Worm (Caenorhabditis elegans) whole organism, mixed stage, embryonic: ENCODE data around the gene R04E5.7.

Source experiments
- bed-3 ChIP-seq: fragments of 200-800 bp; sonication (Bioruptor generic); optimal IDR thresholded peaks from 3 replicates; lab custom pipeline; 2018; ENCODE audit warnings: mild to moderate bottlenecking, missing genetic modification characterization, moderate library complexity, missing compliant biosample characterization
- blmp-1 ChIP-seq: fragments of 150-350 bp; optimal IDR thresholded peaks from 2 replicates; lab custom pipeline; 2014; ENCODE audit warnings: missing biosample characterization, missing genetic modification characterization
- ceh-39 ChIP-seq: fragments of 150-350 bp; optimal IDR thresholded peaks from 2 replicates; lab custom pipeline; 2014; ENCODE audit warnings: missing biosample characterization, missing genetic modification characterization
- ceh-43 ChIP-seq: fragments of 200-800 bp; sonication (Bioruptor generic); optimal IDR thresholded peaks from 2 replicates; lab custom pipeline; 2018; ENCODE audit warnings: mild to moderate bottlenecking, missing genetic modification characterization, moderate library complexity, missing compliant biosample characterization
- ceh-83 ChIP-seq: fragments of 200-800 bp; sonication (Bioruptor generic); optimal IDR thresholded peaks from 2 replicates; lab custom pipeline; 2018; ENCODE audit warnings: mild to moderate bottlenecking, missing genetic modification characterization, missing compliant biosample characterization
- ces-1 ChIP-seq: fragments of 150-350 bp; optimal IDR thresholded peaks from 2 replicates; lab custom pipeline; 2014; ENCODE audit warnings: missing biosample characterization, missing genetic modification reagents, missing genetic modification characterization
- cnd-1 ChIP-seq: fragments of 200-800 bp; sonication (Bioruptor generic); optimal IDR thresholded peaks from 2 replicates; lab custom pipeline; 2018; ENCODE audit warnings: mild to moderate bottlenecking, missing genetic modification characterization, missing compliant biosample characterization
- drap-1 ChIP-seq: fragments of 200-800 bp; sonication (Bioruptor generic); optimal IDR thresholded peaks from 3 replicates; lab custom pipeline; 2018; ENCODE audit warnings: mild to moderate bottlenecking, missing genetic modification characterization, missing compliant biosample characterization
- elt-1 ChIP-seq: sonication (generic microtip); optimal IDR thresholded peaks from 2 replicates; lab custom pipeline; 2017; ENCODE audit warnings: missing genetic modification characterization, mild to moderate bottlenecking, missing compliant biosample characterization, antibody characterized with exemption, moderate library complexity, borderline replicate concordance; ENCODE audit not compliant: insufficient read depth
- elt-3 ChIP-seq: fragments of 150-350 bp; optimal IDR thresholded peaks from 2 replicates; lab custom pipeline; 2014; ENCODE audit warnings: missing biosample characterization, missing genetic modification characterization
- flh-1 ChIP-seq: fragments of 200-800 bp; sonication (Bioruptor generic); optimal IDR thresholded peaks from 2 replicates; lab custom pipeline; 2018; ENCODE audit warnings: mild to moderate bottlenecking, missing genetic modification characterization, moderate library complexity, missing compliant biosample characterization
- ham-2 ChIP-seq: fragments of 200-800 bp; sonication (Bioruptor generic); optimal IDR thresholded peaks from 2 replicates; lab custom pipeline; 2018; ENCODE audit warnings: mild to moderate bottlenecking, missing genetic modification characterization, missing compliant biosample characterization
- hlh-1 ChIP-seq: fragments of 150-350 bp; optimal IDR thresholded peaks from 2 replicates; lab custom pipeline; 2014; ENCODE audit warnings: missing biosample characterization, missing genetic modification reagents, missing genetic modification characterization
- lin-13 ChIP-seq: fragments of 150-350 bp; optimal IDR thresholded peaks from 2 replicates; lab custom pipeline; 2014; ENCODE audit warnings: missing biosample characterization, missing genetic modification characterization
- lsy-2 ChIP-seq: fragments of 150-350 bp; optimal IDR thresholded peaks from 2 replicates; lab custom pipeline; 2014; ENCODE audit warnings: missing biosample characterization, missing genetic modification characterization
- mab-5 ChIP-seq: fragments of 150-350 bp; optimal IDR thresholded peaks from 2 replicates; lab custom pipeline; 2014; ENCODE audit warnings: missing biosample characterization, missing genetic modification characterization
- mep-1 ChIP-seq: fragments of 150-350 bp; optimal IDR thresholded peaks from 2 replicates; lab custom pipeline; 2017; ENCODE audit warnings: missing biosample characterization, missing genetic modification reagents, missing genetic modification characterization, inconsistent platforms
- mls-2 ChIP-seq: sonication (generic microtip); optimal IDR thresholded peaks from 2 replicates; lab custom pipeline; 2016; ENCODE audit warnings: mild to moderate bottlenecking, missing genetic modification characterization, moderate library complexity, missing compliant biosample characterization
- nhr-12 ChIP-seq: fragments of 150-350 bp; optimal IDR thresholded peaks from 2 replicates; lab custom pipeline; 2014; ENCODE audit warnings: missing biosample characterization, missing genetic modification characterization
- nhr-2 ChIP-seq: fragments of 150-350 bp; optimal IDR thresholded peaks from 2 replicates; lab custom pipeline; 2014; ENCODE audit warnings: missing biosample characterization, missing genetic modification characterization
- nhr-237 ChIP-seq: fragments of 150-350 bp; optimal IDR thresholded peaks from 2 replicates; lab custom pipeline; 2014; ENCODE audit warnings: missing biosample characterization, missing genetic modification characterization
- nhr-28 ChIP-seq: fragments of 150-350 bp; optimal IDR thresholded peaks from 2 replicates; lab custom pipeline; 2014; ENCODE audit warnings: missing biosample characterization, missing genetic modification characterization
- nhr-76 ChIP-seq: sonication (generic microtip); optimal IDR thresholded peaks from 2 replicates; lab custom pipeline; 2017; ENCODE audit warnings: missing biosample characterization, missing genetic modification characterization
- snpc-4 ChIP-seq: fragments of 150-350 bp; optimal IDR thresholded peaks from 2 replicates; lab custom pipeline; 2014; ENCODE audit warnings: missing biosample characterization, missing genetic modification characterization
- sptf-1 ChIP-seq: sonication (generic microtip); optimal IDR thresholded peaks from 2 replicates; lab custom pipeline; 2017; ENCODE audit warnings: mild to moderate bottlenecking, missing genetic modification characterization, moderate library complexity, missing compliant biosample characterization
- tbx-8 ChIP-seq: fragments of 200-800 bp; sonication (Bioruptor generic); optimal IDR thresholded peaks from 2 replicates; lab custom pipeline; 2018; ENCODE audit warnings: mild to moderate bottlenecking, missing genetic modification characterization, moderate library complexity, missing compliant biosample characterization
- unc-120 ChIP-seq: sonication (generic microtip); optimal IDR thresholded peaks from 2 replicates; lab custom pipeline; 2017; ENCODE audit warnings: missing genetic modification characterization, missing compliant biosample characterization; ENCODE audit not compliant: poor library complexity, severe bottlenecking
- unc-39 ChIP-seq: fragments of 150-350 bp; optimal IDR thresholded peaks from 2 replicates; lab custom pipeline; 2014; ENCODE audit warnings: missing biosample characterization, missing genetic modification characterization
- unc-62 ChIP-seq: fragments of 150-350 bp; optimal IDR thresholded peaks from 2 replicates; lab custom pipeline; 2014; ENCODE audit warnings: missing biosample characterization, missing genetic modification reagents, missing genetic modification characterization
- zip-8 ChIP-seq: fragments of 150-350 bp; optimal IDR thresholded peaks from 2 replicates; lab custom pipeline; 2014; ENCODE audit warnings: missing biosample characterization, missing genetic modification characterization

The R04E5.7 gene

DNA sequence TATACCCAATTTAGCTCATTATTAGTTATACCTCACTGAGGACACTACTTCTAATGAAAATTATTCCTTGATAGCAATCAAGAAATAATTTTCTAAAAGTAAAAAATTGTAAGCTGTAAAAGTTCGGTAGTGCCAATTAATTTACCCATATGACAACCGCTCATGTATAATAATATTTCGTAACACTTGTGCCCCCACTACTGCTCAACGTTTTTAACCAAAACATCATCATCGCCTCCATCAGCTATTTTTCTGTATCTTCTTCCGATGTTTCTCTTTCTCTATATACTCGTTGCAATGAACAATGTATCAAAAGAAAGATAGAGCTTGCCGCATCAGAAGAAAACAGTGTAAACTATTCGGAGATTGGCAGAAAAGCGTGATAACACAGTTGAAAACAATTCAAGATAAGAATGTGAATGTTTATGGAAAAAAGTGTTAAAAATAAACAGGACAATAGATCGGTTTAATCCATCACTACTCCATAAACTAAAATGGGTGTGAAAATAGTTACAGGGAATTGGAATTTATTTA is 9.3 kb downstream of the R04E5.7 start:
- peak; percentile 27 for TF ChIP-seq unc-120 (tag; lab: Kevin White, UChicago)
- TF ChIP-seq hlh-1 = peak; percentile 35
- TF ChIP-seq snpc-4 (tag; lab: Kevin White, UChicago) = no peak

DNA sequence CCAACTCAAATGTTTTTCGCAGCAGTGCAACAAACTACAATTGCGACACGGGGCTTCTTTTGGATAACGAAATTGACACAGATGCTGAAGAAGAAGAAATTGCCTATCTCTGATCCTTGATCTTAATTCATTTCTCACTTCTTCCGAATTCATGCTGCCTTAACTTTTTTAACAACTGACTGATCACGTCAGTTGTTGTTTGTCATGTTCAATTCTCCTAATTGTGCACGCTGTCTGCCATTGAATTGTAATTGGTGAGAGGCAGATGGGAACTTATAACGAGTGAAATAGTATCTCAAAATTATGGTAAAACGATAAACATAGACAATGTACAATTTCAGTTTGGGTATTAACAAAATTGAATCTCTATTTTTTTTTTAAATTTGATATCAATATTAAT is 10.4 kb downstream of the R04E5.7 start:
- TF ChIP-seq cnd-1 = no peak
- TF ChIP-seq elt-3 (tag; lab: Kevin White, UChicago) = no peak
- TF ChIP-seq hlh-1 = peak; percentile 93

DNA sequence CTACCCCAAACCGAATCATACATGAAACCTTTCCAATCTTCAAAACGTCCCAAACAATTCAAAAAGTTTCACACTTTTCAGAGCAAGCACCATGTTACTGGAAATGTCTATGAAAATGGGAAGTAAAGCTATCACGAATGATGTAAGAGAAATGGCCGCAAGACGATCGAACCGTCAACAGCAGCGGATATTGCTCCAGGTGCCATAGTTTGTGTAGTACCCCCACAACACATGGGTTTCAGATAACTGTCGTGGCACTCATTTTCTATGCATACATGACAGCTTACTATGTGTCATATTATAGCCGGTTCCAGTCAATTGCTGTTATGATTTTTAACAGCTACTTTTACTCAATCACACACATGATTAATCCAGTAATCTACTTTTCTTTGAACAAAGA is 12.8 kb downstream of the R04E5.7 start, which contains the start of gene ZK721.3:
ZK721.3 (plus strand) TSS at position 301 of the 400 bp plus-strand sequence.
- TF ChIP-seq mab-5 (tag; lab: Kevin White, UChicago) (no peak), elt-3 (tag; lab: Kevin White, UChicago) (no peak), nhr-237 (tag; lab: Kevin White, UChicago) (no peak), zip-8 (tag; lab: Kevin White, UChicago) (no peak), ceh-83 (GFP tag; lab: Kevin White, UChicago) (no peak), ceh-43 (GFP tag; lab: Kevin White, UChicago) (no peak), ces-1 (no peak), lin-13 (tag; lab: Kevin White, UChicago) (no peak), nhr-28 (tag; lab: Kevin White, UChicago) (no peak), drap-1 (GFP tag; lab: Kevin White, UChicago) (no peak), tbx-8 (GFP tag; lab: Kevin White, UChicago) (no peak), nhr-12 (tag; lab: Kevin White, UChicago) (no peak), unc-120 (tag; lab: Kevin White, UChicago) (no peak), unc-62 (GFP tag; lab: Kevin White, UChicago) (no peak), bed-3 (GFP tag; lab: Kevin White, UChicago) (no peak), lsy-2 (tag; lab: Kevin White, UChicago) (no peak), ham-2 (GFP tag; lab: Kevin White, UChicago) (no peak), nhr-76 (tag; lab: Kevin White, UChicago) (no peak), mep-1 (tag; lab: Kevin White, UChicago) (no peak), snpc-4 (tag; lab: Kevin White, UChicago) (no peak)

DNA sequence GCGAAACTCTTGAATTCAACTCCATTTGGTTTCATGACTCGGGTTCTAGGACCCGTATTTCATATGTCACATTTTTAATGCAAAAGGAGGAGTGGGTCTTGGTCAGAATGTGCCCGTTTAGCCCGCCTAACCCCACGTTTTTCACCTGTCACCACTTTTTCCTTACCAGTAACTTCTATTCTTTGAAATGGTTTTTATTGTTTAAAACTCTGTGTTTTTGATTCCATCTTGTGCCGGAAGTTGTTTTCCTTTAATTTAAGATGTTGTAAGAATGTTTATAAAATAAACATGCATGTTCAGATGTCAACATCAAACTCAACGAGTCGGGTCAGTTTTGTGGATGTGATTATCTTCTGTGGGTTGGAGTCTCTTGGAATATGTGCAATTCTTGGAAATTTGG is 18.5 kb downstream of the R04E5.7 start, which contains the start of gene ZK721.4:
ZK721.4 (plus strand) TSS at position 301 of the 400 bp plus-strand sequence.
- TF ChIP-seq elt-1 (tag; lab: Kevin White, UChicago) (no peak), ceh-39 (no peak), ceh-83 (GFP tag; lab: Kevin White, UChicago) (no peak), nhr-12 (tag; lab: Kevin White, UChicago) (no peak), drap-1 (GFP tag; lab: Kevin White, UChicago) (no peak), ceh-43 (GFP tag; lab: Kevin White, UChicago) (no peak), flh-1 (GFP tag; lab: Kevin White, UChicago) (no peak), mls-2 (tag; lab: Kevin White, UChicago) (no peak), lsy-2 (tag; lab: Kevin White, UChicago) (no peak), nhr-237 (tag; lab: Kevin White, UChicago) (no peak), tbx-8 (GFP tag; lab: Kevin White, UChicago) (no peak), blmp-1 (no peak), hlh-1 (no peak), sptf-1 (no peak)

DNA sequence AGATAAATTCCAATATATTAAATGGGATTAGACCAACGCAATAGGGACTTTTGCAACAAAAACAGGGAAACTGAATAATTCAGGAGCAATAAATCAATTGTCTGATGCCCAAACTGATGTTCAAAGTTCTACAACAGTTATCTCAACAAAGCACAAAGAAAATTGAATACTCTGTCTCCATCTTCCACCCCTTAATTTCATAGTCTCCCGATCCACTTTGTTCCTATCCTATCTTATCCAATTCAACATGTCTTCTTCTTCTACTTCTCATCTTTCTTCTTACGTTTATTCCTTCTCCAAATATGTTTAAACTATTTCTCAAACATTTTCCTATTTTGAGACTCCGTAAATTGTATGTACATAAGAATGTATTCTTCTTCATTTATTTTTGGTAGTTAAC is 26.7 kb downstream of the R04E5.7 start:
- TF ChIP-seq ceh-39 (no peak), lin-13 (tag; lab: Kevin White, UChicago) (no peak), nhr-12 (tag; lab: Kevin White, UChicago) (no peak), ces-1 (peak; percentile 88), unc-39 (tag; lab: Kevin White, UChicago) (no peak)

DNA sequence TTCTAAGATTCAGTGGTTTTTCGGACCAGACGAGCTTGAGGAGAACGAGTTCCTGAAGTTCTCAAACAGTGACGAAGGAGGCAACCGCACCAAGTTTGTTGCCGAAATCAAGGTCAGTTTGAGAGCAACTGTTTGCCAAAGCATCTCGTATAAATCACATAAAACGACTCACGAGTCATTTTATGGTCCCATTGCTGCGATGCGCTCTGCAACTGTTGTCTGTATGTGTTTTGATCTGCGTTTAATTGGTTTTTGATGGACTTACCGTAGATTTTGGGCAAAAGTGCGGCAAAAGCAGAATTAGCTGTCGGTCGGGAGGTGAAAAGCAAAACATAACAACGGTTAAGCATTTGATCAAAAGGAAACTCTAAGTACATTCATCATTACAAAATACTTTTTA is 33.0 kb downstream of the R04E5.7 start:
- peak; percentile 81 for TF ChIP-seq hlh-1
- TF ChIP-seq nhr-2 (tag; lab: Kevin White, UChicago) = no peak
- TF ChIP-seq nhr-76 (tag; lab: Kevin White, UChicago) = no peak
- no peak for TF ChIP-seq nhr-12 (tag; lab: Kevin White, UChicago)
- TF ChIP-seq unc-62 (GFP tag; lab: Kevin White, UChicago) = peak; percentile 13
- no peak for TF ChIP-seq snpc-4 (tag; lab: Kevin White, UChicago)
- no peak for TF ChIP-seq blmp-1
